Worm (Caenorhabditis elegans) whole organism, young adult: ENCODE results near the gene R11E3.1.

Experiments used
- Y79H2A.3 ChIP-seq: fragments of 200-800 bp; sonication (Bioruptor generic); conservative IDR thresholded peaks from 2 replicates; pipeline ENCODE4 v1.3.6; 2022; ENCODE audit warnings: missing genetic modification reagents, missing genetic modification characterization, missing compliant biosample characterization
- ama-1 ChIP-seq, 3 experiments: fragments of 150-350 bp in 1 of 3; sonication (generic microtip) in 2 of 3; optimal IDR thresholded peaks; 2 replicates each; lab custom pipeline; 2014 to 2018; ENCODE audit warnings: missing biosample characterization in 2 of 3, missing genetic modification characterization in 2 of 3, missing genetic modification reagents in 2 of 3
- egl-18 ChIP-seq: fragments of 200-800 bp; sonication (Bioruptor generic); IDR thresholded peaks from 2 replicates; pipeline ENCODE4 v1.3.6; 2022; ENCODE audit warnings: missing genetic modification reagents, missing genetic modification characterization, missing compliant biosample characterization
- rcor-1 ChIP-seq: fragments of 200-800 bp; sonication (Bioruptor generic); IDR thresholded peaks from 2 replicates; pipeline ENCODE4 v1.3.6; 2022; ENCODE audit warnings: missing genetic modification reagents, missing genetic modification characterization, missing compliant biosample characterization
- unc-62 ChIP-seq: fragments of 150-350 bp; optimal IDR thresholded peaks from 2 replicates; lab custom pipeline; 2014; ENCODE audit warnings: missing biosample characterization, missing genetic modification reagents, missing genetic modification characterization

DNA sequence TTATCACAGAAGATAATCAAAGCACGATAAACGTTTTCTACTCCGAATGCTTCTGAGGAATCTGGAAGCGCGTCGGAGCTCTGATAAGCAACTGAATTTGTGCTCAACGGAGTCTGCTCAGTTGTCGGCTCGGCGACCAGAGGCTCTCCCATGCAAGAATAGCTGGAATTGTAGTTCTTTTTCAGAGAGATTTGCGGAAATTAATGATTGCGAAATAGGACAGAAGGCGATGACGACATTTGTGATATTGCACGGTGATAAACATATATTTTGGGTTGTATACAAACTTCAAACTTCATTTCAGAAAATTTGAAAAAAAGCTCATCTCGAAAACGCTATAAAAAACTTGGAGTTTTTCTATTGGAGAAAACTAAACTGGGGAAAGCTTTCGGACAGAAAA lies 20.3 kb downstream of the R11E3.1 start, which contains the start of gene H06H21.37:
- TF ChIP-seq rcor-1: no peak
- no peak for TF ChIP-seq Y79H2A.3 (GFP tag; lab: Robert Waterston, UW)
- no peak for TF ChIP-seq egl-18 (GFP tag; lab: Robert Waterston, UW)
- no peak for TF ChIP-seq unc-62 (GFP tag; lab: Kevin White, UChicago)
- no peak for TF ChIP-seq ama-1 (optimal IDR thresholded peaks at IDR 0.05; lab: Kevin White, UChicago)
- TF ChIP-seq ama-1 (GFP tag; optimal IDR thresholded peaks at IDR 0.05; lab: Kevin White, UChicago): no peak
